Worm (Caenorhabditis elegans): Measurements from ENCODE around the gene hlh-17.

Gene hlh-17

ce11 chrIV:16233028-16233427, 21.5 kb upstream of the hlh-17 start, which contains the start of the genes hpa-1 and irld-39:
Gene hpa-1 (minus strand): TSS chrIV:16233128.
Gene irld-39 (plus strand): TSS chrIV:16233148.
- TF ChIP-seq lin-39 (tag; optimal IDR thresholded peaks at IDR 0.05), result no peak
- no peak for TF ChIP-seq mdl-1 (tag; optimal IDR thresholded peaks at IDR 0.05)
- TF ChIP-seq F13H6.1 (tag; optimal IDR thresholded peaks at IDR 0.05), result no peak
- TF ChIP-seq unc-55 (GFP tag; optimal IDR thresholded peaks at IDR 0.05), result no peak
- no peak for TF ChIP-seq C34F6.9 (tag; optimal IDR thresholded peaks at IDR 0.05)
- TF ChIP-seq nhr-77 (tag; optimal IDR thresholded peaks at IDR 0.05), result no peak
- TF ChIP-seq nhr-21 (tag; optimal IDR thresholded peaks at IDR 0.05), result no peak
- no peak for TF ChIP-seq ceh-16 (tag; optimal IDR thresholded peaks at IDR 0.05)
- no peak for TF ChIP-seq fos-1 (tag; optimal IDR thresholded peaks at IDR 0.05)
- no peak for TF ChIP-seq elt-3 (tag; optimal IDR thresholded peaks at IDR 0.05)
- no peak for TF ChIP-seq nhr-10 (tag; optimal IDR thresholded peaks at IDR 0.05)
- no peak for TF ChIP-seq snpc-4 (tag; optimal IDR thresholded peaks at IDR 0.05)
- TF ChIP-seq nhr-11 (tag; optimal IDR thresholded peaks at IDR 0.05), result no peak
- TF ChIP-seq unc-39 (tag; optimal IDR thresholded peaks at IDR 0.05), result no peak
- TF ChIP-seq skn-1 (tag; optimal IDR thresholded peaks at IDR 0.05), result no peak
- no peak for TF ChIP-seq sma-9 (GFP tag; optimal IDR thresholded peaks at IDR 0.05)
- TF ChIP-seq sma-9 (tag; optimal IDR thresholded peaks at IDR 0.05), result no peak
- no peak for TF ChIP-seq R02D3.7 (tag; optimal IDR thresholded peaks at IDR 0.05)

- TF ChIP-seq skn-1 (tag; optimal IDR thresholded peaks at IDR 0.05), result no peak
- TF ChIP-seq ztf-11 (tag; optimal IDR thresholded peaks at IDR 0.05), result no peak
- no peak for TF ChIP-seq nhr-237 (tag; optimal IDR thresholded peaks at IDR 0.05)
- TF ChIP-seq mdl-1 (tag; optimal IDR thresholded peaks at IDR 0.05), result no peak
- TF ChIP-seq lin-13 (GFP tag; optimal IDR thresholded peaks at IDR 0.05), result no peak
- no peak for TF ChIP-seq elt-1 (tag; optimal IDR thresholded peaks at IDR 0.05)
- TF ChIP-seq ZK546.5 (tag; optimal IDR thresholded peaks at IDR 0.05), result no peak
- TF ChIP-seq elt-3 (tag; optimal IDR thresholded peaks at IDR 0.05), result no peak
- no peak for TF ChIP-seq nhr-23 (tag; optimal IDR thresholded peaks at IDR 0.05)
- TF ChIP-seq egl-27 (tag; optimal IDR thresholded peaks at IDR 0.05), result no peak
- TF ChIP-seq fos-1 (tag; optimal IDR thresholded peaks at IDR 0.05), result no peak
Measured at ce11 chrIV:16236827-16237226, 17.7 kb upstream of the hlh-17 start.

ce11 chrIV:16238555-16238954, 16.0 kb upstream of the hlh-17 start, which contains the start of gene srw-61:
Gene srw-61 (minus strand): TSS chrIV:16238655.
- TF ChIP-seq gmeb-1 (tag; optimal IDR thresholded peaks at IDR 0.05), result no peak
- no peak for TF ChIP-seq mab-5 (tag; optimal IDR thresholded peaks at IDR 0.05)
- no peak for TF ChIP-seq dmd-4 (tag; optimal IDR thresholded peaks at IDR 0.05)
- no peak for TF ChIP-seq snpc-4 (tag; optimal IDR thresholded peaks at IDR 0.05)
- TF ChIP-seq C34F6.9 (tag; optimal IDR thresholded peaks at IDR 0.05), result no peak
- TF ChIP-seq F13H6.1 (tag; optimal IDR thresholded peaks at IDR 0.05), result no peak
- no peak for TF ChIP-seq unc-55 (GFP tag; optimal IDR thresholded peaks at IDR 0.05)
- TF ChIP-seq nhr-6 (tag; optimal IDR thresholded peaks at IDR 0.05), result no peak
- TF ChIP-seq lin-11 (tag; optimal IDR thresholded peaks at IDR 0.05), result no peak
- no peak for TF ChIP-seq nhr-21 (tag; optimal IDR thresholded peaks at IDR 0.05)
- no peak for TF ChIP-seq ceh-16 (tag; optimal IDR thresholded peaks at IDR 0.05)
- no peak for TF ChIP-seq ZK546.5 (tag; optimal IDR thresholded peaks at IDR 0.05)
- TF ChIP-seq nhr-129 (tag; optimal IDR thresholded peaks at IDR 0.05), result no peak
- TF ChIP-seq nhr-25 (tag; optimal IDR thresholded peaks at IDR 0.05), result no peak

- TF ChIP-seq mbf-1 (tag; optimal IDR thresholded peaks at IDR 0.05) (no peak), nhr-25 (tag; optimal IDR thresholded peaks at IDR 0.05) (no peak), nhr-237 (tag; optimal IDR thresholded peaks at IDR 0.05) (no peak), alr-1 (tag; optimal IDR thresholded peaks at IDR 0.05) (no peak), R02D3.7 (tag; optimal IDR thresholded peaks at IDR 0.05) (no peak), skn-1 (tag; optimal IDR thresholded peaks at IDR 0.05) (no peak), lin-11 (tag; optimal IDR thresholded peaks at IDR 0.05) (no peak), ceh-82 (tag; optimal IDR thresholded peaks at IDR 0.05) (no peak), mdl-1 (tag; optimal IDR thresholded peaks at IDR 0.05) (no peak), fos-1 (tag; optimal IDR thresholded peaks at IDR 0.05) (no peak)
Measured at ce11 chrIV:16247131-16247530, 7.4 kb upstream of the hlh-17 start, which contains the start of gene F38C2.1. Gene F38C2.1 (plus strand): TSS chrIV:16247431.

ce11 chrIV:16257330-16257729, 2.8 kb downstream of the hlh-17 start, which contains the start of gene hlh-31:
Gene hlh-31 (plus strand): TSS chrIV:16257630.
- TF ChIP-seq unc-55 (GFP tag; optimal IDR thresholded peaks at IDR 0.05), result peak; percentile 6
- no peak for TF ChIP-seq crh-2 (tag; optimal IDR thresholded peaks at IDR 0.05)
